Worm (Caenorhabditis elegans) whole organism, midembryonic: ENCODE measurements around the gene C27D6.15.
"Not testable (repeated sequence)": the region's sequence is repeated elsewhere in the genome, so short reads cannot be mapped to it uniquely, and the experiment has no call there.

ENCODE experiments used
- T22C8.4 ChIP-seq: fragments of 200-800 bp; sonication (Bioruptor generic); IDR thresholded peaks from 2 replicates; pipeline ENCODE4 v1.3.6; 2022; ENCODE audit warnings: missing genetic modification characterization, missing compliant biosample characterization
- cog-1 ChIP-seq: sonication (generic microtip); optimal IDR thresholded peaks from 2 replicates; lab custom pipeline; 2016; ENCODE audit warnings: missing genetic modification characterization, missing compliant biosample characterization
- flt-1 ChIP-seq: fragments of 200-800 bp; sonication (Bioruptor generic); IDR thresholded peaks from 2 replicates; pipeline ENCODE4 v1.3.6; 2022; ENCODE audit warnings: missing genetic modification characterization, missing compliant biosample characterization
- klf-2 ChIP-seq: fragments of 200-800 bp; sonication (Bioruptor generic); conservative IDR thresholded peaks from 2 replicates; pipeline ENCODE4 v1.3.6; 2022; ENCODE audit warnings: missing genetic modification reagents, missing genetic modification characterization, missing compliant biosample characterization
- ref-1 ChIP-seq: fragments of 200-800 bp; sonication (Bioruptor generic); conservative IDR thresholded peaks from 2 replicates; pipeline ENCODE4 v1.3.6; 2022; ENCODE audit warnings: missing genetic modification reagents, missing genetic modification characterization, missing compliant biosample characterization
- tab-1 ChIP-seq: fragments of 200-800 bp; sonication (Bioruptor generic); IDR thresholded peaks from 2 replicates; pipeline ENCODE4 v1.3.6; 2022; ENCODE audit warnings: missing genetic modification characterization, missing compliant biosample characterization
- ztf-23 ChIP-seq: fragments of 200-800 bp; sonication (Bioruptor generic); IDR thresholded peaks from 2 replicates; pipeline ENCODE4 v1.3.6; 2022; ENCODE audit warnings: missing genetic modification reagents, missing genetic modification characterization, missing compliant biosample characterization
- ztf-29 ChIP-seq: fragments of 200-800 bp; sonication (Bioruptor generic); IDR thresholded peaks from 2 replicates; pipeline ENCODE4 v1.3.6; 2022; ENCODE audit warnings: missing genetic modification reagents, missing genetic modification characterization, missing compliant biosample characterization

DNA sequence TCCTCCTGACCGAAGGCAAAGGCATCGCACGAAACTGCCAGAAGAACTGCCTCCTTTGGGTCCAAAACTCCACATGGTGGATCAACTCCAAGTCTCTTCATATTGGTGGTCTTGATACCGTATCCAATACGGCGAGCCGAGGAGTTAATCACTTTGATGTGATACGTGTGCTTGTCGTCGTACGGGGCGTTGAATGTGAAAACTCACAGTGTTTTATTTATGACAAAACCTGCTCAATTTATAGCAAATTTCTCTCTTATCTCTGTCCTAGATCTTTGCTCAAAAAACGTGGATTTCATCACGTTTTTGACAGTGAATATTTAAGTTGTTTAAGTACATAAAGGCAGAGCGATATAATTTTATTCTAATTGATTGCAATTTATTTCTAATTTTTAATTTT, 12.9 kb upstream of the C27D6.15 start, which contains the start of gene F58A6.9:
- not testable (repeated sequence) for TF ChIP-seq ref-1 (GFP tag; lab: Robert Waterston, UW); cog-1 (tag; lab: Kevin White, UChicago); tab-1 (GFP tag; lab: Robert Waterston, UW); klf-2 (GFP tag; lab: Robert Waterston, UW); T22C8.4 (GFP tag; lab: Robert Waterston, UW); ztf-29 (GFP tag; lab: Robert Waterston, UW); flt-1 (GFP tag; lab: Robert Waterston, UW); ztf-23 (GFP tag; lab: Robert Waterston, UW)
